Worm (Caenorhabditis elegans) whole organism, L4/young adult: ENCODE data around the gene lgx-1.

Experiments used
- W03F9.2 ChIP-seq: fragments of 150-350 bp; optimal IDR thresholded peaks from 2 replicates; lab custom pipeline; 2014; ENCODE audit warnings: missing biosample characterization, missing genetic modification characterization
- dao-5 ChIP-seq: sonication (generic microtip); optimal IDR thresholded peaks from 2 replicates; lab custom pipeline; 2016; ENCODE audit warnings: missing genotype, missing genetic modification characterization, moderate library complexity, missing compliant biosample characterization
- him-1 ChIP-seq: sonication (generic microtip); optimal IDR thresholded peaks from 2 replicates; lab custom pipeline; 2016; ENCODE audit warnings: missing genotype, missing genetic modification reagents, missing genetic modification characterization, missing compliant biosample characterization

ce11 chrX:5572638-5573037 lies 34.3 kb upstream of the lgx-1 start:
- TF ChIP-seq dao-5 (tag; lab: Kevin White, UChicago) (no peak), W03F9.2 (tag; lab: Kevin White, UChicago) (no peak), him-1 (tag; lab: Kevin White, UChicago) (no peak)
